Worm (Caenorhabditis elegans) whole organism, early embryonic: ENCODE data around the gene srh-79.

Source experiments
- B0310.2 ChIP-seq: sonication (generic microtip); optimal IDR thresholded peaks from 2 replicates; lab custom pipeline; 2016; ENCODE audit warnings: mild to moderate bottlenecking, missing genetic modification characterization, missing compliant biosample characterization
- F13C5.2 ChIP-seq: sonication (generic microtip); optimal IDR thresholded peaks from 2 replicates; lab custom pipeline; 2017; ENCODE audit warnings: mild to moderate bottlenecking, missing genetic modification characterization, inconsistent platforms, missing compliant biosample characterization
- aly-1 ChIP-seq: sonication (generic microtip); optimal IDR thresholded peaks from 2 replicates; lab custom pipeline; 2016; ENCODE audit warnings: missing genetic modification characterization, missing compliant biosample characterization
- ama-1 ChIP-seq: fragments of 150-350 bp; optimal IDR thresholded peaks from 2 replicates; lab custom pipeline; 2014
- ceh-13 ChIP-seq: fragments of 200-800 bp; sonication (Bioruptor generic); optimal IDR thresholded peaks from 2 replicates; lab custom pipeline; 2018; ENCODE audit warnings: mild to moderate bottlenecking, missing genetic modification characterization, missing compliant biosample characterization
- ceh-36 ChIP-seq: sonication (generic microtip); optimal IDR thresholded peaks from 2 replicates; lab custom pipeline; 2016; ENCODE audit warnings: missing genetic modification characterization, inconsistent platforms, missing compliant biosample characterization
- ets-7 ChIP-seq: sonication (generic microtip); optimal IDR thresholded peaks from 2 replicates; lab custom pipeline; 2016; ENCODE audit warnings: missing genotype, missing genetic modification characterization, missing compliant biosample characterization
- flt-1 ChIP-seq: fragments of 200-800 bp; sonication (Bioruptor generic); IDR thresholded peaks from 2 replicates; pipeline ENCODE4 v1.3.6; 2022; ENCODE audit warnings: missing genetic modification characterization, missing compliant biosample characterization
- hmbx-1 ChIP-seq: sonication (generic microtip); optimal IDR thresholded peaks from 2 replicates; lab custom pipeline; 2016; ENCODE audit warnings: mild to moderate bottlenecking, missing genetic modification characterization, missing compliant biosample characterization
- hmg-4 ChIP-seq: fragments of 200-800 bp; sonication (Bioruptor generic); optimal IDR thresholded peaks from 2 replicates; lab custom pipeline; 2018; ENCODE audit warnings: mild to moderate bottlenecking, missing genetic modification characterization, missing compliant biosample characterization
- hnd-1 ChIP-seq: sonication (generic microtip); optimal IDR thresholded peaks from 2 replicates; lab custom pipeline; 2016; ENCODE audit warnings: missing genetic modification characterization, missing compliant biosample characterization
- pes-1 ChIP-seq: fragments of 200-800 bp; sonication (Bioruptor generic); IDR thresholded peaks from 2 replicates; pipeline ENCODE4 v1.3.6; 2022; ENCODE audit warnings: missing genetic modification reagents, missing genetic modification characterization, missing compliant biosample characterization
- scrt-1 ChIP-seq: fragments of 200-800 bp; sonication (Bioruptor generic); IDR thresholded peaks from 2 replicates; pipeline ENCODE4 v1.3.6; 2022; ENCODE audit warnings: missing genetic modification characterization, missing compliant biosample characterization
- sea-1 ChIP-seq: fragments of 200-800 bp; sonication (Bioruptor generic); conservative IDR thresholded peaks from 2 replicates; pipeline ENCODE4 v1.3.6; 2022; ENCODE audit warnings: missing genetic modification characterization, missing compliant biosample characterization
- tbx-11 ChIP-seq: fragments of 200-800 bp; sonication (Bioruptor generic); IDR thresholded peaks from 2 replicates; pipeline ENCODE4 v1.3.6; 2022; ENCODE audit warnings: missing genetic modification characterization, missing compliant biosample characterization
- tbx-37 ChIP-seq: fragments of 200-800 bp; sonication (Bioruptor generic); conservative IDR thresholded peaks from 2 replicates; pipeline ENCODE4 v1.3.6; 2022; ENCODE audit warnings: missing genetic modification reagents, missing genetic modification characterization, missing compliant biosample characterization
- tra-4 ChIP-seq: sonication (generic microtip); optimal IDR thresholded peaks from 2 replicates; lab custom pipeline; 2017; ENCODE audit warnings: missing genetic modification characterization, missing compliant biosample characterization

srh-79 gene

DNA sequence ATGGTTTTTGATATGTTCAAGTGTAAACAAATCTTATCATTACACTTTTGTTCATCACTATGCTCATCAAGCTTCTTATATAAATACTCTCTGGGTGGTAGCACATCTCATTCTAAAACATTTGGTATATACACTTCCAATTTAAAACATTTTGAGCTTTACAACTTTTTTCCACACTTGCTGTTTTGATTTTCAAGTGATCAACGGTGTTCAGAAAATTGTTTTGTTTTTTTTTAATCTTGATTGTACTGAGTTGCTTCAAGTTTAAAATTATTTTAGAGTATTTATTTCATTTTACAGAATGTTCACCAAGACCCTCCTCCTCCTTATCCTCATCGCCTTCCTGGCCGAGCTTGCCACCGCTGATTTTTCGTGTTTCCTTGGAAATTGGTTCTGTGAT lies 31.3 kb downstream of the srh-79 start, which contains the start of gene C54F6.5:
C54F6.5 (plus strand) TSS at position 301 of the 400 bp plus-strand sequence.
- TF ChIP-seq ceh-36 (no peak), B0310.2 (no peak), hmbx-1 (tag; lab: Kevin White, UChicago) (no peak), F13C5.2 (tag; lab: Kevin White, UChicago) (no peak), hnd-1 (tag; lab: Kevin White, UChicago) (no peak), sea-1 (GFP tag; lab: Robert Waterston, UW) (no peak)

DNA sequence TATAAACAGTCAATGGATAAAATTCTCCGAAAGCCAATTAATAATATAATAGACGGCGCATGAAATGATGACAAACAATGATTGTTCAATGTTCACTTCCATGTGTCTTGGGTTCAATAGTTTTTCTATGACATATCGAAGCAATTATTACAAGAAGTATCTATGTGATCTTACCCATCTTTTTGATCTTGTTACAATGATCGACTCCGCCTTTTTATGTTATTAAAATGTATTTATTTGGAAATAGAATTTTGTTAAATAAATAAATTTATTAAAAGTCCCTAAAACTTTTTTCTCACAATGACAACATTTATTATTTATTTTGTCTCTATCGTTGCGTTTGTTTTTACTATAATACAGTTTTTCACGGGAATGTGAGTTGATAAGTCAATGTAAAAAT lies 32.3 kb downstream of the srh-79 start, which contains the start of gene swt-2:
swt-2 (plus strand) TSS at position 301 of the 400 bp plus-strand sequence.
- TF ChIP-seq ama-1: no peak
- no peak for TF ChIP-seq aly-1 (tag; lab: Kevin White, UChicago)
- no peak for TF ChIP-seq hmg-4 (GFP tag; lab: Kevin White, UChicago)
- no peak for TF ChIP-seq tra-4 (tag; lab: Kevin White, UChicago)
- TF ChIP-seq tbx-37 (GFP tag; lab: Robert Waterston, UW): no peak
- TF ChIP-seq F13C5.2 (tag; lab: Kevin White, UChicago): no peak
- TF ChIP-seq scrt-1 (GFP tag; lab: Robert Waterston, UW): no peak
- no peak for TF ChIP-seq pes-1 (GFP tag; lab: Robert Waterston, UW)
- no peak for TF ChIP-seq ceh-13 (GFP tag; lab: Kevin White, UChicago)
- TF ChIP-seq B0310.2: no peak
- TF ChIP-seq tbx-11 (GFP tag; lab: Robert Waterston, UW): no peak

DNA sequence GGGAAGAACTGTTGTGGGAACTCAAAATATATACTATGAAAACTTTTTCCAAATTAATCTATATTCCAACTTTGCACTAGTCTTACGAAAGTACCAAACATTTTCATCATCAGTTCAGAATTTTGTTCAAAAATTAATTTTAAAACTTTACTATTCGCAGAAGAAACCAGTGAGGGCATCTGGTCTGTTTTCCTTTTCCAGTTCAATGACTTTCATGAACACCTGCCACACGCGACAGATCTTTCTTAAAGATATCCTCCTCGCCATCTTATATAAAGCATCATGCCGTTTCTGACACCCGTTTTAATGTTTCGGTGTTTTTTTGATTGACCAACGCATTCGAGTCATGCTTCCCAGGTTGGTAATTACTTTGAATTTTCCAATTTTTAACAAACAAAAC lies 35.4 kb downstream of the srh-79 start, which contains the start of gene C54F6.3:
C54F6.3 (plus strand) TSS at position 301 of the 400 bp plus-strand sequence.
- TF ChIP-seq ets-7: no peak
- no peak for TF ChIP-seq flt-1 (GFP tag; lab: Robert Waterston, UW)
- TF ChIP-seq B0310.2: no peak
- TF ChIP-seq ceh-13 (GFP tag; lab: Kevin White, UChicago): no peak
- no peak for TF ChIP-seq hmg-4 (GFP tag; lab: Kevin White, UChicago)
- TF ChIP-seq tra-4 (tag; lab: Kevin White, UChicago): no peak
- no peak for TF ChIP-seq tbx-11 (GFP tag; lab: Robert Waterston, UW)
- TF ChIP-seq scrt-1 (GFP tag; lab: Robert Waterston, UW): no peak
- no peak for TF ChIP-seq ama-1
- TF ChIP-seq pes-1 (GFP tag; lab: Robert Waterston, UW): no peak
- TF ChIP-seq aly-1 (tag; lab: Kevin White, UChicago): no peak
- no peak for TF ChIP-seq hnd-1 (tag; lab: Kevin White, UChicago)
- no peak for TF ChIP-seq ceh-36
- no peak for TF ChIP-seq F13C5.2 (tag; lab: Kevin White, UChicago)
- no peak for TF ChIP-seq hmbx-1 (tag; lab: Kevin White, UChicago)

DNA sequence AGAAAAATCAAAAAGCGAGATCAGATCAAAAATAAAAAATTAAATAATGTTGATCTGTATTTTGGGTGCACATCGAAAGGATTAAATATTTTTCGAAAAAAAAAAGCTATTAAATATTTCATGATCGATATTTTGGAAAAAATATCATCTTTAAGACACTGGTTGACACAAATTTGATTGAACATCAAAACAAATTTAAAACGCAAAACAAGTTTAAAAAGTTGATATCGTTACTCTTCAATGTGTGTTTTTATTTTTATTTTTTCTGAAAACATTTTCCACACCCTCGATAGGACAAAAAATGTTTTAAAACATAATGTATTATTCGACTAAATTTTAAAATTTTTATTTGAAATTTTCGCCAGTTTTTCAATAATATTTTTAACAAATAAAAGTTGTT lies 40.5 kb downstream of the srh-79 start, which contains the start of gene C54F6.12:
C54F6.12 (minus strand) TSS at position 101 of the 400 bp plus-strand sequence.
- TF ChIP-seq ceh-13 (GFP tag; lab: Kevin White, UChicago) (no peak), F13C5.2 (tag; lab: Kevin White, UChicago) (no peak), tbx-11 (GFP tag; lab: Robert Waterston, UW) (no peak), hnd-1 (tag; lab: Kevin White, UChicago) (no peak), ama-1 (no peak), sea-1 (GFP tag; lab: Robert Waterston, UW) (no peak), hmbx-1 (tag; lab: Kevin White, UChicago) (no peak), tra-4 (tag; lab: Kevin White, UChicago) (no peak), hmg-4 (GFP tag; lab: Kevin White, UChicago) (no peak), B0310.2 (no peak), scrt-1 (GFP tag; lab: Robert Waterston, UW) (no peak), ets-7 (no peak), pes-1 (GFP tag; lab: Robert Waterston, UW) (no peak), flt-1 (GFP tag; lab: Robert Waterston, UW) (no peak), ceh-36 (no peak), aly-1 (tag; lab: Kevin White, UChicago) (no peak), tbx-37 (GFP tag; lab: Robert Waterston, UW) (no peak)

DNA sequence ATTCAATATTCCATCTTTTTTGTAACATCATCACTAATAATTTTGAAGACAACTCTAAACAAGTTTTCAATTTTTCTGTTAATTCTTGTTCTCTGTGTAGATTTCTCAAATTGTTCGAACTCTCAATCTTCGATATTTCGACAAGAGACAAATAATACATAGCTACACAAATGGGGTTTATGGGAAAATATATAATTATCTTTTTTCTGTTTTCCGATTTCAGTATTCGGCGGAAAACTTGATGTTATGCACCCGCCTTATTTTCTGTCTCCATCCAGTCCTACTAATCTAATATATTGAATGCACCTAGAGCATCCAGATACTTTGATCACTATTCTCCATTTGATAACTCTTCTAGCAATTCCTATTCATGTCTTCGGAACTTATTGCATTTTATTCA lies 41.5 kb downstream of the srh-79 start, which contains the start of gene srh-268:
srh-268 (plus strand) TSS at position 301 of the 400 bp plus-strand sequence.
- TF ChIP-seq tbx-37 (GFP tag; lab: Robert Waterston, UW): no peak
- TF ChIP-seq sea-1 (GFP tag; lab: Robert Waterston, UW): no peak
- TF ChIP-seq ceh-36: no peak
- no peak for TF ChIP-seq hnd-1 (tag; lab: Kevin White, UChicago)
- no peak for TF ChIP-seq pes-1 (GFP tag; lab: Robert Waterston, UW)
- TF ChIP-seq hmbx-1 (tag; lab: Kevin White, UChicago): no peak
- TF ChIP-seq hmg-4 (GFP tag; lab: Kevin White, UChicago): no peak
- no peak for TF ChIP-seq ama-1
- TF ChIP-seq ceh-13 (GFP tag; lab: Kevin White, UChicago): no peak
- no peak for TF ChIP-seq ets-7

DNA sequence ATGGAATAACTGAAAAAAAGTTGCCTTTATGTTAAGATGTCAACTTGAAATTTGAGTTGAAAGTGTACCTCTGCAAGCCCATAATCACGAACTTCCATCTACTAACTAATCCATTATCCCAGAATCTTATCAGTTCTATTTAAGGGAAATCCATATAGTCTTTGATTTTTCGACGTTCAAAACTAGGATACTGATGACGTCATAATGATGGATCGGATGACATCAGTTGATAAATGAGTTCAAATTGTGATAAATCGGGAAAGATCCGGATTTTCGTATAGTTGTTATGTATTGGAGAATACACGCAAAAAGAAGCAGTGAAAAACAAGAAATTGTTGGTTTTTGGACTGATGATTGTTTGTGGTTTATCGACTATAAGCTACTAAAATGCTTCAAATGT lies 46.2 kb downstream of the srh-79 start:
- no peak for TF ChIP-seq hnd-1 (tag; lab: Kevin White, UChicago)
- TF ChIP-seq aly-1 (tag; lab: Kevin White, UChicago): no peak
- no peak for TF ChIP-seq pes-1 (GFP tag; lab: Robert Waterston, UW)
- no peak for TF ChIP-seq sea-1 (GFP tag; lab: Robert Waterston, UW)
- TF ChIP-seq ama-1: no peak
- no peak for TF ChIP-seq flt-1 (GFP tag; lab: Robert Waterston, UW)
- no peak for TF ChIP-seq ceh-13 (GFP tag; lab: Kevin White, UChicago)
- TF ChIP-seq ets-7: no peak
- TF ChIP-seq tbx-11 (GFP tag; lab: Robert Waterston, UW): no peak
- TF ChIP-seq ceh-36: no peak
- TF ChIP-seq tra-4 (tag; lab: Kevin White, UChicago): no peak
- no peak for TF ChIP-seq hmg-4 (GFP tag; lab: Kevin White, UChicago)
- no peak for TF ChIP-seq B0310.2
- no peak for TF ChIP-seq tbx-37 (GFP tag; lab: Robert Waterston, UW)
- no peak for TF ChIP-seq hmbx-1 (tag; lab: Kevin White, UChicago)
- no peak for TF ChIP-seq F13C5.2 (tag; lab: Kevin White, UChicago)
- no peak for TF ChIP-seq scrt-1 (GFP tag; lab: Robert Waterston, UW)

DNA sequence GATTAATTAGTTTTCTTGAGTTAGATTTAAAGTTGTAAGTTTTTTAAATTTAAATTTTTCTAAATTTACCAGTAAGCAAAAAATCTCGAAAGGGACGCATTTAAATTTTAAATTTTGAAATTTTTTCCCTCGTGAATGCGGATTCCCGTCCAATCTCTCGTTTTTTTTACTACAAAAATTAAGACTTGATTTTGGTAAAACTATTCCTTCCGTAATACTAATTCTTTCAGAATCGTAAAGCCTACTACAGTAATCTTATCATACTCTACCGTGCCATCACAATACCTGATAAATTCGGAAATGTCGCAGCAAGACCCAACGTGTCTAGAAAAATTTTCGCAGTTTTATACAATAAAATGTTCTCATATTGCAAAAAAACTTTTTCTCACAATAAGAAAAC lies 47.6 kb downstream of the srh-79 start, which contains the start of the genes C54F6.19 and nhx-3:
C54F6.19 (plus strand) TSS at position 301 of the 400 bp plus-strand sequence.
nhx-3 (minus strand) TSS at position 337 of the 400 bp plus-strand sequence.
- TF ChIP-seq ets-7 (no peak), B0310.2 (no peak), F13C5.2 (tag; lab: Kevin White, UChicago) (no peak), hmg-4 (GFP tag; lab: Kevin White, UChicago) (no peak), pes-1 (GFP tag; lab: Robert Waterston, UW) (no peak), tbx-37 (GFP tag; lab: Robert Waterston, UW) (no peak), ceh-36 (no peak), flt-1 (GFP tag; lab: Robert Waterston, UW) (no peak), tra-4 (tag; lab: Kevin White, UChicago) (no peak), hmbx-1 (tag; lab: Kevin White, UChicago) (no peak), aly-1 (tag; lab: Kevin White, UChicago) (no peak), ama-1 (no peak), ceh-13 (GFP tag; lab: Kevin White, UChicago) (no peak), tbx-11 (GFP tag; lab: Robert Waterston, UW) (no peak), sea-1 (GFP tag; lab: Robert Waterston, UW) (no peak), hnd-1 (tag; lab: Kevin White, UChicago) (no peak), scrt-1 (GFP tag; lab: Robert Waterston, UW) (no peak)
